Fruit fly (Drosophila melanogaster) whole organism, pupa: ENCODE measurements around the gene CG42813.

Experiments
- CG10348 ChIP-seq: fragments of 200-800 bp; sonication (Bioruptor generic); IDR thresholded peaks from 2 replicates; pipeline ENCODE4 v1.3.6; 2022; ENCODE audit warnings: missing biosample characterization, missing genetic modification characterization
- CG14655 ChIP-seq: fragments of 200-800 bp; sonication (Bioruptor generic); optimal IDR thresholded peaks from 3 replicates; lab custom pipeline; 2017; ENCODE audit warnings: mild to moderate bottlenecking, missing biosample characterization, missing genetic modification reagents, missing genetic modification characterization
- CG17806 ChIP-seq: fragments of 200-800 bp; sonication (Bioruptor generic); optimal IDR thresholded peaks from 2 replicates; lab custom pipeline; 2018; ENCODE audit warnings: missing biosample characterization, mild to moderate bottlenecking, missing genetic modification characterization, moderate library complexity
- CG34367 ChIP-seq: fragments of 200-800 bp; sonication (Bioruptor generic); optimal IDR thresholded peaks from 2 replicates; lab custom pipeline; 2018; ENCODE audit warnings: missing biosample characterization, mild to moderate bottlenecking, missing genetic modification characterization
- D1 ChIP-seq: fragments of 200-800 bp; sonication (Bioruptor generic); optimal IDR thresholded peaks from 2 replicates; lab custom pipeline; 2018; ENCODE audit warnings: missing biosample characterization, mild to moderate bottlenecking, missing genetic modification characterization, moderate library complexity
- EcR ChIP-seq: fragments of 200-800 bp; sonication (Bioruptor generic); optimal IDR thresholded peaks from 3 replicates; lab custom pipeline; 2019; ENCODE audit warnings: missing biosample characterization, missing genetic modification characterization, mild to moderate bottlenecking, moderate library complexity, missing genetic modification reagents
- Ets98B ChIP-seq: fragments of 200-800 bp; sonication (Bioruptor generic); IDR thresholded peaks from 2 replicates; pipeline ENCODE4 v1.3.6; 2022; ENCODE audit warnings: missing biosample characterization, missing genetic modification characterization
- Pif1A ChIP-seq: fragments of 200-800 bp; sonication (Bioruptor generic); optimal IDR thresholded peaks from 3 replicates; lab custom pipeline; 2016; ENCODE audit warnings: missing biosample characterization, missing genetic modification characterization
- Pif1B ChIP-seq: fragments of 200-800 bp; sonication (Bioruptor generic); optimal IDR thresholded peaks from 3 replicates; lab custom pipeline; 2016; ENCODE audit warnings: missing biosample characterization, missing genetic modification characterization
- Snoo ChIP-seq: fragments of 200-800 bp; sonication (Bioruptor generic); optimal IDR thresholded peaks from 3 replicates; lab custom pipeline; 2017; ENCODE audit warnings: missing biosample characterization, mild to moderate bottlenecking, missing genetic modification characterization, inconsistent platforms

dm6 chr3R:27237980-27238379 is 9.6 kb upstream of the CG42813 start:
- TF ChIP-seq D1 (tag; lab: Kevin White, UChicago) (no peak), CG17806 (tag; lab: Kevin White, UChicago) (no peak), CG14655 (GFP tag; lab: Kevin White, UChicago) (no peak), CG10348 (GFP tag; lab: Robert Waterston, UW) (no peak), CG34367 (tag; lab: Kevin White, UChicago) (no peak), Snoo (tag; lab: Kevin White, UChicago) (no peak), EcR (no peak), Pif1A (GFP tag; lab: Kevin White, UChicago) (no peak), Pif1B (GFP tag; lab: Kevin White, UChicago) (no peak), Ets98B (no peak)
